Fruit fly (Drosophila melanogaster) whole organism, prepupa: ENCODE measurements around the gene Ir8a.
A peak's percentile ranks its signal among the peaks of the same experiment; 100 is the strongest.

ENCODE experiments used
- CG10631 ChIP-seq: fragments of 200-800 bp; sonication (Bioruptor generic); optimal IDR thresholded peaks from 2 replicates; lab custom pipeline; 2016; ENCODE audit warnings: missing biosample characterization, missing genetic modification characterization
- CG10669 ChIP-seq: fragments of 200-800 bp; sonication (Bioruptor generic); optimal IDR thresholded peaks from 3 replicates; lab custom pipeline; 2018; ENCODE audit warnings: missing biosample characterization, mild to moderate bottlenecking, missing genetic modification characterization, moderate library complexity
- CG11294 ChIP-seq: fragments of 200-800 bp; sonication (Bioruptor generic); IDR thresholded peaks from 2 replicates; pipeline ENCODE4 v1.3.6; 2022; ENCODE audit warnings: missing biosample characterization, missing genetic modification characterization
- CG11762 ChIP-seq: fragments of 200-800 bp; sonication (Bioruptor generic); optimal IDR thresholded peaks from 3 replicates; lab custom pipeline; 2016; ENCODE audit warnings: missing biosample characterization, missing genetic modification characterization; ENCODE audit not compliant: insufficient read depth
- CG11902 ChIP-seq: fragments of 200-800 bp; sonication (Bioruptor generic); optimal IDR thresholded peaks from 3 replicates; lab custom pipeline; 2016; ENCODE audit warnings: missing biosample characterization, missing genetic modification characterization
- CG1621 ChIP-seq: fragments of 200-800 bp; sonication (Bioruptor generic); optimal IDR thresholded peaks from 3 replicates; lab custom pipeline; 2018; ENCODE audit warnings: missing biosample characterization, mild to moderate bottlenecking, missing genetic modification characterization
- CG16779 ChIP-seq: fragments of 200-800 bp; sonication (Bioruptor generic); optimal IDR thresholded peaks from 3 replicates; lab custom pipeline; 2017; ENCODE audit warnings: missing biosample characterization, mild to moderate bottlenecking, missing genetic modification characterization
- CG3032 ChIP-seq: fragments of 200-800 bp; optimal IDR thresholded peaks from 2 replicates; lab custom pipeline; 2019; ENCODE audit warnings: missing biosample characterization, mild to moderate bottlenecking, missing genetic modification characterization, moderate library complexity
- CG31627 ChIP-seq: fragments of 200-800 bp; sonication (Bioruptor generic); optimal IDR thresholded peaks from 3 replicates; lab custom pipeline; 2016; ENCODE audit warnings: missing biosample characterization, missing genetic modification characterization
- CG32006 ChIP-seq: fragments of 200-800 bp; sonication (Bioruptor generic); optimal IDR thresholded peaks from 3 replicates; lab custom pipeline; 2017; ENCODE audit warnings: missing biosample characterization, mild to moderate bottlenecking, missing genetic modification characterization
- CG3919 ChIP-seq: fragments of 200-800 bp; sonication (Bioruptor generic); optimal IDR thresholded peaks from 3 replicates; lab custom pipeline; 2016; ENCODE audit warnings: missing biosample characterization, missing genetic modification characterization
- CG6163 ChIP-seq: fragments of 200-800 bp; sonication (Bioruptor generic); IDR thresholded peaks from 3 replicates; pipeline ENCODE4 v1.3.6; 2022; ENCODE audit warnings: missing biosample characterization, missing genetic modification characterization
- CG6276 ChIP-seq: fragments of 200-800 bp; sonication (Bioruptor generic); optimal IDR thresholded peaks from 2 replicates; lab custom pipeline; 2017; ENCODE audit warnings: missing biosample characterization, mild to moderate bottlenecking, missing genetic modification characterization
- CG6792 ChIP-seq: fragments of 200-800 bp; sonication (Bioruptor generic); optimal IDR thresholded peaks from 3 replicates; lab custom pipeline; 2016; ENCODE audit warnings: missing biosample characterization, missing genetic modification characterization
- CG6808 ChIP-seq: fragments of 200-800 bp; sonication (Bioruptor generic); optimal IDR thresholded peaks from 3 replicates; lab custom pipeline; 2017; ENCODE audit warnings: missing biosample characterization, missing genetic modification characterization, mild to moderate bottlenecking, moderate library complexity, missing genetic modification reagents
- CG6854 ChIP-seq: fragments of 200-800 bp; sonication (Bioruptor generic); optimal IDR thresholded peaks from 2 replicates; lab custom pipeline; 2017; ENCODE audit warnings: missing biosample characterization, mild to moderate bottlenecking, missing genetic modification characterization
- CG7368 ChIP-seq: fragments of 200-800 bp; sonication (Bioruptor generic); optimal IDR thresholded peaks from 3 replicates; lab custom pipeline; 2016; ENCODE audit warnings: missing biosample characterization, missing genetic modification characterization
- CG8119 ChIP-seq: fragments of 200-800 bp; sonication (Bioruptor generic); IDR thresholded peaks from 3 replicates; pipeline ENCODE4 v1.3.6; 2022; ENCODE audit warnings: missing biosample characterization, missing genetic modification characterization
- CG8632 ChIP-seq: fragments of 200-800 bp; sonication (Bioruptor generic); optimal IDR thresholded peaks from 3 replicates; lab custom pipeline; 2016; ENCODE audit warnings: missing biosample characterization, missing genetic modification characterization
- CG9139 ChIP-seq: fragments of 200-800 bp; sonication (Bioruptor generic); optimal IDR thresholded peaks from 3 replicates; lab custom pipeline; 2017; ENCODE audit warnings: missing biosample characterization, mild to moderate bottlenecking, missing genetic modification characterization
- Eip75B ChIP-seq: fragments of 200-800 bp; sonication (Bioruptor generic); optimal IDR thresholded peaks from 3 replicates; lab custom pipeline; 2016; ENCODE audit warnings: missing biosample characterization, missing genetic modification characterization
- Eip93F ChIP-seq: fragments of 200-800 bp; sonication (Bioruptor generic); optimal IDR thresholded peaks from 2 replicates; lab custom pipeline; 2016; ENCODE audit warnings: missing biosample characterization, mild to moderate bottlenecking, missing genetic modification characterization
- Ets96B ChIP-seq: fragments of 200-800 bp; optimal IDR thresholded peaks from 2 replicates; lab custom pipeline; 2019; ENCODE audit warnings: missing biosample characterization, mild to moderate bottlenecking, missing genetic modification characterization, moderate library complexity
- Hr38 ChIP-seq: sonication (Bioruptor generic); optimal IDR thresholded peaks from 2 replicates; lab custom pipeline; 2016; ENCODE audit warnings: missing biosample characterization, missing genetic modification characterization
- Hr39 ChIP-seq: fragments of 200-800 bp; sonication (Bioruptor generic); optimal IDR thresholded peaks from 2 replicates; lab custom pipeline; 2016; ENCODE audit warnings: missing biosample characterization, missing genetic modification characterization
- Hr4 ChIP-seq: fragments of 200-800 bp; sonication (Bioruptor generic); optimal IDR thresholded peaks from 3 replicates; lab custom pipeline; 2016; ENCODE audit warnings: missing biosample characterization, missing genetic modification characterization
- Lpt ChIP-seq: fragments of 200-800 bp; sonication (Bioruptor generic); optimal IDR thresholded peaks from 3 replicates; lab custom pipeline; 2016; ENCODE audit warnings: missing biosample characterization, missing genetic modification characterization
- OdsH ChIP-seq: fragments of 200-800 bp; sonication (Bioruptor generic); optimal IDR thresholded peaks from 3 replicates; lab custom pipeline; 2016; ENCODE audit warnings: missing biosample characterization, missing genetic modification characterization
- Smox ChIP-seq: fragments of 200-800 bp; sonication (Bioruptor generic); optimal IDR thresholded peaks from 3 replicates; lab custom pipeline; 2016; ENCODE audit warnings: missing biosample characterization, missing genetic modification characterization
- Sox102F ChIP-seq: fragments of 200-800 bp; sonication (Bioruptor generic); optimal IDR thresholded peaks from 2 replicates; lab custom pipeline; 2016; ENCODE audit warnings: missing biosample characterization, mild to moderate bottlenecking, missing genetic modification characterization
- Sox15 ChIP-seq: fragments of 200-800 bp; sonication (Bioruptor generic); optimal IDR thresholded peaks from 3 replicates; lab custom pipeline; 2016; ENCODE audit warnings: missing biosample characterization, missing genetic modification characterization
- achi ChIP-seq: fragments of 200-800 bp; sonication (Bioruptor generic); optimal IDR thresholded peaks from 3 replicates; lab custom pipeline; 2016; ENCODE audit warnings: missing biosample characterization, missing genetic modification characterization
- acj6 ChIP-seq: fragments of 200-800 bp; sonication (Bioruptor generic); optimal IDR thresholded peaks from 3 replicates; lab custom pipeline; 2016; ENCODE audit warnings: missing biosample characterization, missing genetic modification characterization
- cyc ChIP-seq: fragments of 200-800 bp; sonication (Bioruptor generic); optimal IDR thresholded peaks from 3 replicates; lab custom pipeline; 2016; ENCODE audit warnings: missing biosample characterization, missing genetic modification characterization
- dac ChIP-seq: fragments of 200-800 bp; sonication (Bioruptor generic); optimal IDR thresholded peaks from 2 replicates; lab custom pipeline; 2017; ENCODE audit warnings: missing biosample characterization, mild to moderate bottlenecking, missing genetic modification characterization
- dsx ChIP-seq: fragments of 200-800 bp; optimal IDR thresholded peaks from 3 replicates; lab custom pipeline; 2019; ENCODE audit warnings: missing biosample characterization, mild to moderate bottlenecking, missing genetic modification characterization, moderate library complexity; ENCODE audit not compliant: poor library complexity, severe bottlenecking
- eg ChIP-seq: fragments of 200-800 bp; sonication (Bioruptor generic); IDR thresholded peaks from 3 replicates; pipeline ENCODE4 v1.3.6; 2022; ENCODE audit warnings: missing biosample characterization, missing genetic modification characterization
- esn ChIP-seq: fragments of 200-800 bp; sonication (Bioruptor generic); optimal IDR thresholded peaks from 2 replicates; lab custom pipeline; 2016; ENCODE audit warnings: missing biosample characterization, mild to moderate bottlenecking, missing genetic modification characterization, moderate library complexity
- fd59A ChIP-seq: fragments of 200-800 bp; sonication (Bioruptor generic); optimal IDR thresholded peaks from 2 replicates; lab custom pipeline; 2017; ENCODE audit warnings: missing biosample characterization, mild to moderate bottlenecking, missing genetic modification characterization, missing genetic modification reagents
- fd85E ChIP-seq: fragments of 200-800 bp; sonication (Bioruptor generic); optimal IDR thresholded peaks from 3 replicates; lab custom pipeline; 2016; ENCODE audit warnings: missing biosample characterization, missing genetic modification characterization
- fkh ChIP-seq: fragments of 200-800 bp; sonication (Bioruptor generic); optimal IDR thresholded peaks from 3 replicates; lab custom pipeline; 2017; ENCODE audit warnings: missing biosample characterization, mild to moderate bottlenecking, missing genetic modification characterization, moderate library complexity
- lz ChIP-seq: fragments of 200-800 bp; sonication (Bioruptor generic); optimal IDR thresholded peaks from 3 replicates; lab custom pipeline; 2016; ENCODE audit warnings: missing biosample characterization, missing genetic modification characterization
- net ChIP-seq: fragments of 200-800 bp; sonication (Bioruptor generic); optimal IDR thresholded peaks from 3 replicates; lab custom pipeline; 2016; ENCODE audit warnings: missing biosample characterization, missing genetic modification characterization
- pdm3 ChIP-seq: fragments of 200-800 bp; sonication (Bioruptor generic); optimal IDR thresholded peaks from 3 replicates; lab custom pipeline; 2016; ENCODE audit warnings: missing biosample characterization, missing genetic modification characterization
- salr ChIP-seq, 2 experiments: fragments of 200-800 bp; sonication (Bioruptor generic); optimal IDR thresholded peaks; 3 replicates each; lab custom pipeline; 2016 to 2018; ENCODE audit warnings: missing biosample characterization in 2 of 2, missing genetic modification characterization in 2 of 2, mild to moderate bottlenecking in 1 of 2
- spab ChIP-seq: fragments of 200-800 bp; sonication (Bioruptor generic); optimal IDR thresholded peaks from 2 replicates; lab custom pipeline; 2017; ENCODE audit warnings: missing biosample characterization, mild to moderate bottlenecking, missing genetic modification characterization, missing genetic modification reagents
- ss ChIP-seq, 2 experiments: fragments of 200-800 bp; sonication (Bioruptor generic); optimal IDR thresholded peaks; 2 replicates in 1 of 2; 3 replicates in 1 of 2; lab custom pipeline; 2017 to 2018; ENCODE audit warnings: mild to moderate bottlenecking in 2 of 2, missing biosample characterization in 2 of 2, missing genetic modification characterization in 2 of 2, moderate library complexity in 1 of 2
- svp ChIP-seq: fragments of 200-800 bp; sonication (Bioruptor generic); peaks from one replicate; lab custom pipeline; 2016; ENCODE audit warnings: missing biosample characterization, missing genetic modification characterization
- topi ChIP-seq: fragments of 200-800 bp; sonication (Bioruptor generic); optimal IDR thresholded peaks from 3 replicates; lab custom pipeline; 2016; ENCODE audit warnings: missing biosample characterization, missing genetic modification characterization

Ir8a gene

dm6 chrX:9224423-9224822, 12.0 kb downstream of the Ir8a start:
- TF ChIP-seq CG10669 (no peak), net (GFP tag; lab: Kevin White, UChicago) (no peak), CG11294 (GFP tag; lab: Robert Waterston, UW) (no peak), CG6792 (no peak), CG32006 (GFP tag; lab: Kevin White, UChicago) (no peak), CG8632 (GFP tag; lab: Kevin White, UChicago) (no peak), topi (GFP tag; lab: Kevin White, UChicago) (no peak), acj6 (GFP tag; lab: Kevin White, UChicago) (no peak), CG7368 (GFP tag; lab: Kevin White, UChicago) (no peak), salr (GFP tag; optimal IDR thresholded peaks at IDR 0.05; lab: Kevin White, UChicago) (no peak)

- TF ChIP-seq esn (GFP tag; lab: Kevin White, UChicago) (no peak), lz (GFP tag; lab: Kevin White, UChicago) (no peak), CG6276 (GFP tag; lab: Kevin White, UChicago) (peak; percentile 37), ss (GFP tag; optimal IDR thresholded peaks at IDR 0.05; lab: Kevin White, UChicago) (no peak), CG11294 (GFP tag; lab: Robert Waterston, UW) (peak; percentile 35; the same call in 1 of the 2 replicates), dsx (GFP tag; lab: Kevin White, UChicago) (no peak), fd85E (GFP tag; lab: Kevin White, UChicago) (no peak), Smox (GFP tag; lab: Kevin White, UChicago) (no peak), CG7368 (GFP tag; lab: Kevin White, UChicago) (no peak), OdsH (GFP tag; lab: Kevin White, UChicago) (no peak), CG3919 (GFP tag; lab: Kevin White, UChicago) (no peak), CG8119 (GFP tag; lab: Robert Waterston, UW) (no peak; the same call in 2 of the 3 replicates), svp (GFP tag; lab: Kevin White, UChicago) (no peak), salr (GFP tag; optimal IDR thresholded peaks at IDR 0.05; lab: Kevin White, UChicago) (no peak), CG10631 (no peak), CG11902 (no peak), CG10669 (no peak), CG8632 (GFP tag; lab: Kevin White, UChicago) (no peak), CG1621 (tag; lab: Kevin White, UChicago) (no peak), pdm3 (no peak), fd59A (GFP tag; lab: Kevin White, UChicago) (no peak), CG6792 (no peak), CG11762 (no peak), CG6808 (GFP tag; lab: Kevin White, UChicago) (no peak), Ets96B (tag; lab: Kevin White, UChicago) (no peak), Hr38 (GFP tag; lab: Kevin White, UChicago) (no peak), cyc (GFP tag; lab: Kevin White, UChicago) (no peak), CG6163 (GFP tag; lab: Robert Waterston, UW) (0 out of 3 replicates have a peak, but pooled peaks have one; percentile 31), Eip75B (no peak), topi (GFP tag; lab: Kevin White, UChicago) (no peak), spab (GFP tag; lab: Kevin White, UChicago) (no peak), Hr4 (GFP tag; lab: Kevin White, UChicago) (peak; percentile 2), Sox15 (GFP tag; lab: Kevin White, UChicago) (no peak), achi (GFP tag; lab: Kevin White, UChicago) (no peak), fkh (GFP tag; lab: Kevin White, UChicago) (no peak), CG3032 (tag; lab: Kevin White, UChicago) (no peak), dac (no peak), eg (peak; percentile 46; the same call in 1 of the 3 replicates), Eip93F (GFP tag; lab: Kevin White, UChicago) (no peak), Hr39 (GFP tag; lab: Kevin White, UChicago) (no peak), CG9139 (GFP tag; lab: Kevin White, UChicago) (no peak), CG31627 (GFP tag; lab: Kevin White, UChicago) (no peak), CG6854 (no peak), Sox102F (GFP tag; lab: Kevin White, UChicago) (no peak), Lpt (no peak), CG16779 (peak; percentile 16)
Observed at dm6 chrX:9223182-9223581, 13.2 kb downstream of the Ir8a start, which contains the start of gene t. Gene t (minus strand): TSS chrX:9223257.
